Worm (Caenorhabditis elegans) whole organism, young adult: Measurements from ENCODE around the gene T25E4.1.

ENCODE experiments used
- F33H1.4 ChIP-seq: fragments of 200-800 bp; sonication (Bioruptor generic); IDR thresholded peaks from 2 replicates; pipeline ENCODE4 v1.3.6; 2022; ENCODE audit warnings: missing genetic modification reagents, missing genetic modification characterization, missing compliant biosample characterization
- dox-1 ChIP-seq: fragments of 200-800 bp; sonication (Bioruptor generic); IDR thresholded peaks from 2 replicates; pipeline ENCODE4 v1.3.6; 2022; ENCODE audit warnings: missing genetic modification reagents, missing genetic modification characterization, missing compliant biosample characterization
- dpl-1 ChIP-seq: fragments of 150-350 bp; optimal IDR thresholded peaks from 2 replicates; lab custom pipeline; 2014; ENCODE audit warnings: missing biosample characterization, missing genetic modification reagents, missing genetic modification characterization
- hrde-1 ChIP-seq: sonication (generic microtip); optimal IDR thresholded peaks from 2 replicates; lab custom pipeline; 2016; ENCODE audit warnings: missing genetic modification characterization, mild to moderate bottlenecking, missing compliant biosample characterization, moderate library complexity, missing genotype, missing genetic modification reagents, borderline replicate concordance

ce11 chrII:5543476-5544144 lies 34.5 kb upstream of the T25E4.1 start:
- TF ChIP-seq dox-1 (GFP tag; lab: Robert Waterston, UW) (peak; percentile 97), dpl-1 (peak; percentile 53), F33H1.4 (GFP tag; lab: Robert Waterston, UW) (peak; percentile 64), hrde-1 (tag; lab: Kevin White, UChicago) (peak; percentile 80)
